Worm (Caenorhabditis elegans): ENCODE results near the gene lim-6.

The lim-6 gene

ce11 chrX:1123471-1123870 lies 51.2 kb downstream of the lim-6 start:
- TF ChIP-seq ztf-23 (GFP tag; IDR thresholded peaks at IDR 0.05) (no peak), T22C8.4 (GFP tag; IDR thresholded peaks at IDR 0.05) (no peak), cog-1 (tag; optimal IDR thresholded peaks at IDR 0.05) (no peak), tab-1 (GFP tag; IDR thresholded peaks at IDR 0.05) (no peak), klf-2 (GFP tag; conservative IDR thresholded peaks at IDR 0.05) (no peak), ref-1 (GFP tag; conservative IDR thresholded peaks at IDR 0.05) (no peak), flt-1 (GFP tag; IDR thresholded peaks at IDR 0.05) (no peak), med-1 (GFP tag; optimal IDR thresholded peaks at IDR 0.05; ENCODE audit: insufficient read depth) (no peak), ztf-29 (GFP tag; IDR thresholded peaks at IDR 0.05) (no peak)

ce11 chrX:1124146-1124545 lies 51.9 kb downstream of the lim-6 start, which contains the start of gene C05D9.9:
C05D9.9 (minus strand) TSS chrX:1124246.
- no peak for TF ChIP-seq tab-1 (GFP tag; IDR thresholded peaks at IDR 0.05)
- TF ChIP-seq flt-1 (GFP tag; IDR thresholded peaks at IDR 0.05): no peak
- no peak for TF ChIP-seq med-1 (GFP tag; optimal IDR thresholded peaks at IDR 0.05; ENCODE audit: insufficient read depth)
- TF ChIP-seq T22C8.4 (GFP tag; IDR thresholded peaks at IDR 0.05): no peak
- no peak for TF ChIP-seq ztf-29 (GFP tag; IDR thresholded peaks at IDR 0.05)

- TF ChIP-seq klf-2 (GFP tag; conservative IDR thresholded peaks at IDR 0.05) (no peak), ztf-23 (GFP tag; IDR thresholded peaks at IDR 0.05) (no peak), ztf-29 (GFP tag; IDR thresholded peaks at IDR 0.05) (no peak), T22C8.4 (GFP tag; IDR thresholded peaks at IDR 0.05) (no peak), ref-1 (GFP tag; conservative IDR thresholded peaks at IDR 0.05) (no peak), flt-1 (GFP tag; IDR thresholded peaks at IDR 0.05) (no peak), cog-1 (tag; optimal IDR thresholded peaks at IDR 0.05) (no peak), med-1 (GFP tag; optimal IDR thresholded peaks at IDR 0.05; ENCODE audit: insufficient read depth) (no peak), tab-1 (GFP tag; IDR thresholded peaks at IDR 0.05) (no peak)
Measured at ce11 chrX:1125426-1125825, 53.2 kb downstream of the lim-6 start, which contains the start of gene lmp-2. lmp-2 (plus strand) TSS chrX:1125615.

- TF ChIP-seq ztf-29 (GFP tag; IDR thresholded peaks at IDR 0.05) (no peak), tab-1 (GFP tag; IDR thresholded peaks at IDR 0.05) (no peak), flt-1 (GFP tag; IDR thresholded peaks at IDR 0.05) (no peak), T22C8.4 (GFP tag; IDR thresholded peaks at IDR 0.05) (no peak), ztf-23 (GFP tag; IDR thresholded peaks at IDR 0.05) (no peak), klf-2 (GFP tag; conservative IDR thresholded peaks at IDR 0.05) (no peak), ref-1 (GFP tag; conservative IDR thresholded peaks at IDR 0.05) (no peak), med-1 (GFP tag; optimal IDR thresholded peaks at IDR 0.05; ENCODE audit: insufficient read depth) (no peak), cog-1 (tag; optimal IDR thresholded peaks at IDR 0.05) (no peak)
Measured at ce11 chrX:1126207-1126606, 54.0 kb downstream of the lim-6 start.

ce11 chrX:1128503-1129036 lies 56.3 kb downstream of the lim-6 start, which contains the start of gene snx-1:
snx-1 (plus strand) TSS chrX:1128986.
- TF ChIP-seq flt-1 (GFP tag; IDR thresholded peaks at IDR 0.05) (peak; percentile 52; the same call in 1 of the 2 replicates), ztf-29 (GFP tag; IDR thresholded peaks at IDR 0.05) (no peak), ref-1 (GFP tag; conservative IDR thresholded peaks at IDR 0.05) (no peak)
